Worm (Caenorhabditis elegans) whole organism, L1 larva: Measurements from ENCODE around the gene algn-3.

ENCODE experiments used
- egl-27 ChIP-seq, 2 experiments: fragments of 150-350 bp in 1 of 2; sonication (generic microtip); optimal IDR thresholded peaks; 3 replicates each; lab custom pipeline; 2017 to 2018; ENCODE audit warnings: missing biosample characterization in 2 of 2, missing genetic modification characterization in 2 of 2, missing genetic modification reagents in 2 of 2
- nhr-11 ChIP-seq: fragments of 150-350 bp; optimal IDR thresholded peaks from 2 replicates; lab custom pipeline; 2014; ENCODE audit warnings: missing biosample characterization, missing genetic modification characterization
- pqm-1 ChIP-seq: sonication (generic microtip); optimal IDR thresholded peaks from 3 replicates; lab custom pipeline; 2017; ENCODE audit warnings: missing biosample characterization, missing genetic modification characterization

DNA sequence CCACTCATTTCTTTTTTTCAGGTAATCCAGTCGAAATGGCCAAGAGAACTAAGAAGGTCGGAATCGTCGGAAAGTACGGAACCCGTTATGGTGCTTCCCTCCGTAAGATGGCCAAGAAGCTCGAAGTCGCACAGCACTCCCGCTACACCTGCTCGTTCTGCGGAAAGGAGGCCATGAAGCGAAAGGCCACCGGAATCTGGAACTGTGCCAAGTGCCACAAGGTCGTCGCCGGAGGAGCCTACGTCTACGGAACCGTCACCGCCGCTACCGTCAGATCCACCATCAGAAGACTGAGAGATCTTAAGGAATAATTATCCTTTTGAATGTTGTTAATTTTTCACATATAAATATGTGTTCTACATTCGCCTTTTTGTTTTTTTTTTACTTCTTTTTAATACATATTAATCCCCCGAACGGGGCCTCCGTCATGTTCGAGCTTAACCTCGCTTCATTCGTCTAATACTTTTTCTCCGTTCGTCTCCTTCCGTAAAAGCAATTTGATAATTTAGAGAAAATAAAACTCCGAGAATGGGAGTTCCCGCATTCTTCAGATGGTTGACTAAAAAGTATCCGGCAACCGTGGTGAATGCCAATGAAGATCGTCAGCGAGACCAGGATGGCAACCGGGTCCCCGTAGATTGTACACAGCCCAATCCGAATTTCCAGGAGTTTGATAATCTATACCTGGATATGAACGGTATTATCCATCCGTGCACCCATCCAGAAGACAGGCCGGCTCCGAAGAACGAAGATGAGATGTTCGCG lies 22.8 kb upstream of the algn-3 start, which contains the start of the genes rpl-43 and xrn-2:
- no peak for TF ChIP-seq nhr-11
- TF ChIP-seq egl-27 (tag; optimal IDR thresholded peaks at IDR 0.05; lab: Kevin White, UChicago) = no peak
- no peak for TF ChIP-seq pqm-1
